Fruit fly (Drosophila melanogaster): ENCODE measurements around the gene CG6005.

The CG6005 gene

dm6 chr3R:19027165-19027564, 3.3 kb upstream of the CG6005 start, which contains the start of gene NP15.6:
Gene NP15.6, plus strand, starts transcription at chr3R:19027368.
- no peak for TF ChIP-seq sage (GFP tag; optimal IDR thresholded peaks at IDR 0.05)

dm6 chr3R:19024761-19025160, 931 bp upstream of the CG6005 start, which contains the start of gene CG14285:
Gene CG14285, plus strand, starts transcription at chr3R:19025099.
- TF ChIP-seq Abd-B (GFP tag; optimal IDR thresholded peaks at IDR 0.05) (no peak), Vsx2 (GFP tag; optimal IDR thresholded peaks at IDR 0.05; ENCODE audit: partially characterized antibody) (no peak), OdsH (GFP tag; optimal IDR thresholded peaks at IDR 0.05) (no peak), Hr83 (GFP tag; optimal IDR thresholded peaks at IDR 0.05; ENCODE audit: poor library complexity, severe bottlenecking) (no peak), HLH106 (tag; optimal IDR thresholded peaks at IDR 0.05) (no peak), Hr78 (GFP tag; optimal IDR thresholded peaks at IDR 0.05) (no peak), Rel (GFP tag; optimal IDR thresholded peaks at IDR 0.05) (no peak), Rel (tag; optimal IDR thresholded peaks at IDR 0.05) (no peak), usp (GFP tag; optimal IDR thresholded peaks at IDR 0.05) (no peak)

dm6 chr3R:19017318-19018043, 6.3 kb downstream of the CG6005 start:
- TF ChIP-seq dsf (GFP tag; optimal IDR thresholded peaks at IDR 0.05; ENCODE audit: borderline replicate concordance) (no peak), Hr78 (GFP tag; optimal IDR thresholded peaks at IDR 0.05) (no peak), jim (GFP tag; optimal IDR thresholded peaks at IDR 0.05) (no peak)

- no peak for TF ChIP-seq brk (GFP tag; optimal IDR thresholded peaks at IDR 0.05)
- TF ChIP-seq psq (GFP tag; optimal IDR thresholded peaks at IDR 0.05) = no peak
These were observed 8.4 kb downstream of the CG6005 start for dm6 chr3R:19015423-19015810.

- TF ChIP-seq Sp1 (GFP tag; optimal IDR thresholded peaks at IDR 0.05) = peak; percentile 12
- peak; percentile 46 for TF ChIP-seq HLH106 (tag; optimal IDR thresholded peaks at IDR 0.05)
- TF ChIP-seq h (GFP tag; optimal IDR thresholded peaks at IDR 0.05) = peak; percentile 5
- TF ChIP-seq dmrt93B (GFP tag; optimal IDR thresholded peaks at IDR 0.05) = no peak
These were observed 8.9 kb downstream of the CG6005 start for dm6 chr3R:19014742-19015422.

dm6 chr3R:19014027-19014426, 9.8 kb downstream of the CG6005 start:
- no peak for TF ChIP-seq fru (GFP tag; optimal IDR thresholded peaks at IDR 0.05)
- no peak for TF ChIP-seq foxo (GFP tag; optimal IDR thresholded peaks at IDR 0.05)
- no peak for TF ChIP-seq dl (GFP tag; optimal IDR thresholded peaks at IDR 0.05; ENCODE audit: insufficient read depth in 1 of 2, partially characterized antibody in 2 of 2)
- TF ChIP-seq dmrt93B (GFP tag; optimal IDR thresholded peaks at IDR 0.05) = no peak
- no peak for TF ChIP-seq tai (GFP tag; optimal IDR thresholded peaks at IDR 0.05)
- no peak for TF ChIP-seq jim (GFP tag; optimal IDR thresholded peaks at IDR 0.05)
- TF ChIP-seq Sp1 (GFP tag; optimal IDR thresholded peaks at IDR 0.05) = no peak
- TF ChIP-seq Mio (GFP tag; optimal IDR thresholded peaks at IDR 0.05) = no peak

- TF ChIP-seq dmrt93B (GFP tag; optimal IDR thresholded peaks at IDR 0.05) = no peak
- TF ChIP-seq pan (optimal IDR thresholded peaks at IDR 0.05) = no peak
- no peak for TF ChIP-seq CG9705 (GFP tag; optimal IDR thresholded peaks at IDR 0.05)
- no peak for TF ChIP-seq jim (GFP tag; optimal IDR thresholded peaks at IDR 0.05)
- TF ChIP-seq Hnf4 (GFP tag; optimal IDR thresholded peaks at IDR 0.05) = no peak
- no peak for TF ChIP-seq ey (GFP tag; optimal IDR thresholded peaks at IDR 0.05)
- peak; percentile 47 for TF ChIP-seq Myc (optimal IDR thresholded peaks at IDR 0.05)
- TF ChIP-seq Vsx2 (GFP tag; optimal IDR thresholded peaks at IDR 0.05; ENCODE audit: partially characterized antibody) = no peak
These were observed 11.9 kb downstream of the CG6005 start for dm6 chr3R:19011885-19012284.
